Worm (Caenorhabditis elegans) whole organism, young adult: ENCODE data around the gene srbc-76.

Experiments
- C17E4.6 ChIP-seq: fragments of 200-800 bp; sonication (Bioruptor generic); IDR thresholded peaks from 2 replicates; pipeline ENCODE4 v1.3.6; 2022; ENCODE audit warnings: missing genetic modification reagents, missing genetic modification characterization, missing compliant biosample characterization
- F22D6.2 ChIP-seq: sonication (generic microtip); optimal IDR thresholded peaks from 2 replicates; lab custom pipeline; 2016; ENCODE audit warnings: mild to moderate bottlenecking, missing genetic modification characterization, missing compliant biosample characterization
- F33H1.4 ChIP-seq: fragments of 200-800 bp; sonication (Bioruptor generic); IDR thresholded peaks from 2 replicates; pipeline ENCODE4 v1.3.6; 2022; ENCODE audit warnings: missing genetic modification reagents, missing genetic modification characterization, missing compliant biosample characterization
- F49E8.2 ChIP-seq: sonication (generic microtip); optimal IDR thresholded peaks from 3 replicates; lab custom pipeline; 2017; ENCODE audit warnings: missing genetic modification characterization, mild to moderate bottlenecking, missing compliant biosample characterization, antibody characterized with exemption, moderate library complexity; ENCODE audit not compliant: insufficient read depth
- akir-1 ChIP-seq: fragments of 200-800 bp; sonication (Bioruptor generic); optimal IDR thresholded peaks from 2 replicates; lab custom pipeline; 2018; ENCODE audit warnings: mild to moderate bottlenecking, missing genetic modification characterization, moderate library complexity, missing compliant biosample characterization
- ama-1 ChIP-seq, 3 experiments: fragments of 150-350 bp in 1 of 3; sonication (generic microtip) in 2 of 3; optimal IDR thresholded peaks; 2 replicates each; lab custom pipeline; 2014 to 2018; ENCODE audit warnings: missing biosample characterization in 2 of 3, missing genetic modification characterization in 2 of 3, missing genetic modification reagents in 2 of 3
- aptf-2 ChIP-seq: fragments of 200-800 bp; sonication (Bioruptor generic); conservative IDR thresholded peaks from 2 replicates; pipeline ENCODE4 v1.3.6; 2022; ENCODE audit warnings: missing genetic modification reagents, missing genetic modification characterization, missing compliant biosample characterization
- atf-7 ChIP-seq: sonication (generic microtip); optimal IDR thresholded peaks from 2 replicates; lab custom pipeline; 2017; ENCODE audit warnings: mild to moderate bottlenecking, missing genetic modification characterization, missing compliant biosample characterization
- athp-1 ChIP-seq: sonication (generic microtip); optimal IDR thresholded peaks from 2 replicates; lab custom pipeline; 2017; ENCODE audit warnings: mild to moderate bottlenecking, missing genetic modification characterization, missing compliant biosample characterization
- attf-5 ChIP-seq: fragments of 200-800 bp; sonication (Bioruptor generic); optimal IDR thresholded peaks from 2 replicates; lab custom pipeline; 2018; ENCODE audit warnings: mild to moderate bottlenecking, missing genetic modification characterization, missing compliant biosample characterization
- ceh-27 ChIP-seq: fragments of 200-800 bp; sonication (Bioruptor generic); optimal IDR thresholded peaks from 2 replicates; lab custom pipeline; 2018; ENCODE audit warnings: mild to moderate bottlenecking, missing genetic modification characterization, moderate library complexity, missing compliant biosample characterization
- chd-7 ChIP-seq: sonication (generic microtip); optimal IDR thresholded peaks from 2 replicates; lab custom pipeline; 2016; ENCODE audit warnings: mild to moderate bottlenecking, missing genetic modification characterization, moderate library complexity, missing compliant biosample characterization
- dpff-1 ChIP-seq: sonication (generic microtip); optimal IDR thresholded peaks from 2 replicates; lab custom pipeline; 2017; ENCODE audit warnings: mild to moderate bottlenecking, missing genetic modification characterization, missing compliant biosample characterization
- dpl-1 ChIP-seq: fragments of 150-350 bp; optimal IDR thresholded peaks from 2 replicates; lab custom pipeline; 2014; ENCODE audit warnings: missing biosample characterization, missing genetic modification reagents, missing genetic modification characterization
- efl-1 ChIP-seq: fragments of 150-350 bp; optimal IDR thresholded peaks from 2 replicates; lab custom pipeline; 2014; ENCODE audit warnings: missing biosample characterization, missing genetic modification reagents, missing genetic modification characterization
- egl-44 ChIP-seq: fragments of 200-800 bp; sonication (Bioruptor generic); IDR thresholded peaks from 2 replicates; pipeline ENCODE4 v1.3.6; 2022; ENCODE audit warnings: missing genetic modification reagents, missing genetic modification characterization, missing compliant biosample characterization
- egrh-3 ChIP-seq: fragments of 200-800 bp; sonication (Bioruptor generic); IDR thresholded peaks from 2 replicates; pipeline ENCODE4 v1.3.6; 2022; ENCODE audit warnings: missing genetic modification reagents, missing genetic modification characterization, missing compliant biosample characterization
- gei-17 ChIP-seq: fragments of 200-800 bp; sonication (Bioruptor generic); optimal IDR thresholded peaks from 2 replicates; lab custom pipeline; 2018; ENCODE audit warnings: mild to moderate bottlenecking, missing genetic modification characterization, missing compliant biosample characterization
- him-1 ChIP-seq: sonication (generic microtip); optimal IDR thresholded peaks from 2 replicates; lab custom pipeline; 2016; ENCODE audit warnings: missing genotype, missing genetic modification reagents, missing genetic modification characterization, missing compliant biosample characterization
- hmg-1.2 ChIP-seq: fragments of 200-800 bp; sonication (Bioruptor generic); IDR thresholded peaks from 2 replicates; pipeline ENCODE4 v1.3.6; 2022; ENCODE audit warnings: missing genetic modification reagents, missing genetic modification characterization, missing compliant biosample characterization
- lag-1 ChIP-seq: fragments of 200-800 bp; sonication (Bioruptor generic); IDR thresholded peaks from 2 replicates; pipeline ENCODE4 v1.3.6; 2022; ENCODE audit warnings: missing genetic modification reagents, missing genetic modification characterization, missing compliant biosample characterization
- let-607 ChIP-seq, 2 experiments: fragments of 200-800 bp in 1 of 2; sonication (Bioruptor generic) in 1 of 2; sonication (generic microtip) in 1 of 2; optimal IDR thresholded peaks; 2 replicates each; lab custom pipeline; 2016 to 2018; ENCODE audit warnings: mild to moderate bottlenecking in 2 of 2, missing compliant biosample characterization in 2 of 2, missing genetic modification characterization in 2 of 2, moderate library complexity in 2 of 2, missing genotype in 1 of 2
- lin-54 ChIP-seq: fragments of 200-800 bp; sonication (Bioruptor generic); optimal IDR thresholded peaks from 2 replicates; lab custom pipeline; 2018; ENCODE audit warnings: mild to moderate bottlenecking, missing genetic modification characterization, missing compliant biosample characterization
- nhr-80 ChIP-seq: sonication (generic microtip); optimal IDR thresholded peaks from 2 replicates; lab custom pipeline; 2016; ENCODE audit warnings: missing genetic modification characterization, missing compliant biosample characterization
- repo-1 ChIP-seq: sonication (generic microtip); optimal IDR thresholded peaks from 2 replicates; lab custom pipeline; 2017; ENCODE audit warnings: mild to moderate bottlenecking, missing genetic modification characterization, missing compliant biosample characterization
- sdz-38 ChIP-seq: sonication (generic microtip); optimal IDR thresholded peaks from 2 replicates; lab custom pipeline; 2016; ENCODE audit warnings: missing genotype, missing genetic modification characterization, missing compliant biosample characterization
- sea-2 ChIP-seq: fragments of 200-800 bp; sonication (Bioruptor generic); IDR thresholded peaks from 2 replicates; pipeline ENCODE4 v1.3.6; 2022; ENCODE audit warnings: missing genetic modification characterization, missing compliant biosample characterization
- tbp1 ChIP-seq: fragments of 200-800 bp; sonication (Bioruptor generic); optimal IDR thresholded peaks from 2 replicates; lab custom pipeline; 2018; ENCODE audit warnings: mild to moderate bottlenecking, missing genetic modification characterization, missing compliant biosample characterization
- unc-130 ChIP-seq: sonication (generic microtip); optimal IDR thresholded peaks from 2 replicates; lab custom pipeline; 2016; ENCODE audit warnings: missing genetic modification reagents, missing genetic modification characterization, missing compliant biosample characterization
- xnd-1 ChIP-seq: sonication (generic microtip); optimal IDR thresholded peaks from 2 replicates; lab custom pipeline; 2016; ENCODE audit warnings: missing genotype, missing genetic modification reagents, missing genetic modification characterization, missing compliant biosample characterization
- ztf-18 ChIP-seq: sonication (generic microtip); optimal IDR thresholded peaks from 2 replicates; lab custom pipeline; 2016; ENCODE audit warnings: missing genotype, mild to moderate bottlenecking, missing genetic modification characterization, missing compliant biosample characterization
- ztf-22 ChIP-seq: fragments of 200-800 bp; sonication (Bioruptor generic); optimal IDR thresholded peaks from 2 replicates; lab custom pipeline; 2018; ENCODE audit warnings: mild to moderate bottlenecking, missing genetic modification characterization, moderate library complexity, missing compliant biosample characterization
- ztf-25 ChIP-seq: fragments of 200-800 bp; sonication (Bioruptor generic); IDR thresholded peaks from 2 replicates; pipeline ENCODE4 v1.3.6; 2022; ENCODE audit warnings: missing genetic modification reagents, missing genetic modification characterization, missing compliant biosample characterization

The srbc-76 gene

DNA sequence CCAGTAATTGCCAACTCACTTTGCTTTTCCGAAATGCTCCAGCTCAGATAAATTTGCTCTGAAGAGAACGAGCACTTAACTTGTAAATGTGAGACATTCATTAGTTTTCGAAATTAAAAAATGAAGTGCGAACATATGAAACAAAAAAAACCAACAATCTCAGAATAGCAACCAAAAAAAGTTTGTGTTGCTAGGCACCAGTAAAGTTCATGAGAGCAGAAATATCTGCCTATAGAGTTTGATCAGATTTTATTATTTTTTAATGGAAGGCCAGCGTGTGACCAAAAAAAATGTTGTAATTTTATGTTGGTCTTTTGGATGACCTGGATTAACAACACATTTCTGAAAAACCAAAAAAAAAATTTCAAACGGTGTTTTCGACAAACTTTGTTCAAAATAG is 11.9 kb downstream of the srbc-76 start, which contains the start of gene M01B2.12:
TSS of gene M01B2.12 (minus strand) at position 101 of the 400 bp plus-strand sequence.
- TF ChIP-seq athp-1 (tag; lab: Kevin White, UChicago): no peak
- TF ChIP-seq sdz-38 (tag; lab: Kevin White, UChicago): no peak
- no peak for TF ChIP-seq xnd-1 (tag; lab: Kevin White, UChicago)
- TF ChIP-seq C17E4.6 (GFP tag; lab: Robert Waterston, UW): no peak
- TF ChIP-seq egrh-3 (GFP tag; lab: Robert Waterston, UW): no peak
- TF ChIP-seq atf-7 (tag; lab: Kevin White, UChicago): no peak
- no peak for TF ChIP-seq ztf-25 (GFP tag; lab: Robert Waterston, UW)
- TF ChIP-seq ztf-22: no peak
- no peak for TF ChIP-seq F33H1.4 (GFP tag; lab: Robert Waterston, UW)
- no peak for TF ChIP-seq him-1

DNA sequence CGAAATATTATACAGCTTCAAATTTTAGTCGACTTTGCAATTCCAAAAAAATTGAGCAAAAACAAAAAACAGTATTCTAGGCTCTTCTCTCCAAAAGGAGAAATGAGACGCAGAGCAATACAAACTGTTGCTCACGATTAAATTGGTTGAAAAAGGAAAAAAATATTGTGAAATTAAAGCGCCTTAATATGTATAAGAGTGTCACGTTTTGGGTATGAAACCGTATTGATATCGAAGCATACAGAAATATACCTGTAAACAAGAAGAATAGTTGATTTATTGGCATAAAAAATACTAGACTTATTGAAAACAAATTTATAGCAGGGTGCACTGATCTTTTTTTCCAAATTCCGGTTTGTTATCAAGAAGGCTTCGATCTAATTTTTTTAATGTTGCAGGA is 13.6 kb downstream of the srbc-76 start, which contains the start of gene M01B2.13:
TSS of gene M01B2.13 (minus strand) at position 101 of the 400 bp plus-strand sequence.
- TF ChIP-seq lin-54 (no peak), lag-1 (no peak)

- TF ChIP-seq egl-44 (GFP tag; lab: Robert Waterston, UW): no peak
- TF ChIP-seq dpff-1 (tag; lab: Kevin White, UChicago): no peak
- no peak for TF ChIP-seq chd-7 (tag; lab: Kevin White, UChicago)
- TF ChIP-seq xnd-1 (tag; lab: Kevin White, UChicago): no peak
- no peak for TF ChIP-seq sea-2 (GFP tag; lab: Robert Waterston, UW)
- TF ChIP-seq akir-1 (GFP tag; lab: Kevin White, UChicago): no peak
- TF ChIP-seq F22D6.2: no peak
- no peak for TF ChIP-seq gei-17 (GFP tag; lab: Kevin White, UChicago)
- TF ChIP-seq, all 124 proteins: peak for 0
Observed at ce11 chrV:15267405-15267804, 15.2 kb downstream of the srbc-76 start, which contains the start of gene T10H4.13. Gene T10H4.13, minus strand, starts transcription at chrV:15267505.

DNA sequence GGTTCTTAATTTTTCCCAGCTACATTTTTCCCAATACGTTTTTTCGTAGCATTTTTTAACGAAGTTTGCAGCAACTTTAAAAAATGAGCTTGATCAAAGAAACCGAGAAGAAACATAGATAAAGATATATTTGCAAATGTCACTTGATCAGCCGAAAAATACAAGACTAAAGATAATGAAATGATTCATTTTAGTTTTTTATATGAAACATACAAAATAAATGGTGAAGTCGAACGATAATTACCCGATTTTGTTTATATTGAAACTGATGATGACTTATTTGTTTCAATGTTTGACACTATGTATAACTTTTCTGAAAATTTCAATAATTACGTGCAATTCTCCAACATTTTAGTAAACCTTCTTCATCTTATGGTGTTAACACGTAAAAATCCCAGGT is 16.1 kb downstream of the srbc-76 start, which contains the start of gene srw-22:
TSS of gene srw-22 (plus strand) at position 301 of the 400 bp plus-strand sequence.
- no peak for TF ChIP-seq F49E8.2 (tag; lab: Kevin White, UChicago)
- no peak for TF ChIP-seq lag-1
- TF ChIP-seq ztf-22: no peak
- TF ChIP-seq ztf-18 (tag; lab: Kevin White, UChicago): no peak
- no peak for TF ChIP-seq nhr-80
- TF ChIP-seq ceh-27 (GFP tag; lab: Kevin White, UChicago): no peak
- TF ChIP-seq efl-1 (GFP tag; lab: Kevin White, UChicago): no peak
- TF ChIP-seq repo-1 (tag; lab: Kevin White, UChicago): no peak
- TF ChIP-seq xnd-1 (tag; lab: Kevin White, UChicago): no peak
- TF ChIP-seq dpl-1 (GFP tag; lab: Kevin White, UChicago): no peak
- TF ChIP-seq unc-130: no peak
- TF ChIP-seq F22D6.2: no peak
- no peak for TF ChIP-seq sdz-38 (tag; lab: Kevin White, UChicago)
- no peak for TF ChIP-seq let-607 (tag; optimal IDR thresholded peaks at IDR 0.05; lab: Kevin White, UChicago)
- TF ChIP-seq attf-5 (GFP tag; lab: Kevin White, UChicago): no peak
- TF ChIP-seq ama-1 (optimal IDR thresholded peaks at IDR 0.05; lab: Kevin White, UChicago): no peak
- no peak for TF ChIP-seq ama-1 (GFP tag; optimal IDR thresholded peaks at IDR 0.05; lab: Kevin White, UChicago)
- TF ChIP-seq hmg-1.2: no peak

ce11 chrV:15272263-15272662 is 20.1 kb downstream of the srbc-76 start, which contains the start of gene T10H4.4:
Gene T10H4.4, minus strand, starts transcription at chrV:15272363.
- TF ChIP-seq aptf-2 (GFP tag; lab: Robert Waterston, UW): no peak
- no peak for TF ChIP-seq tbp1 (GFP tag; lab: Kevin White, UChicago)
